Worm (Caenorhabditis elegans): ENCODE data around the gene srh-35.

The srh-35 gene

DNA sequence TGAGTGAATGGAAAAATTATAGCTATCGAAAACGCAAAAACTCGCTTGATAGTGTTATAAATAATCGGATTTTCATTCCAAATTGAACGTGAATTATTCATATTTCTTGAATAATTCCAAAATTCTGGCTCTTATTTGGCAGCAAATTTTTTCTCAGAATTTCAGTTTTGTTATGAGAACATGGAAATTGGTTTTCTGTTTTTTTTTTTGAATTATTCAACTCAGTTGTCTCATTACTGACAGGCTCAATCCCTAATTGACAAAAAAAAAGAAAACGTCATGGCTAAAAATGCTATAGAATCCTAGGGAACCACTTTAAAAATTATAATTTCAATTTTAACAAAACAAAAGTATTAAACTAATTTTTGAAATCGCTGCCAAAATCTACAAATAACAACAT lies at the start of gene srh-35:
Gene srh-35 (minus strand): TSS at position 101 of the 400 bp plus-strand sequence.
- no peak for TF ChIP-seq mls-2 (tag; optimal IDR thresholded peaks at IDR 0.05)
- no peak for TF ChIP-seq ceh-39 (tag; optimal IDR thresholded peaks at IDR 0.05)
- no peak for TF ChIP-seq pha-4 (tag; optimal IDR thresholded peaks at IDR 0.05)
- TF ChIP-seq snpc-4 (tag; optimal IDR thresholded peaks at IDR 0.05), result no peak
- TF ChIP-seq unc-120 (tag; optimal IDR thresholded peaks at IDR 0.05; ENCODE audit: poor library complexity, severe bottlenecking), result no peak
- TF ChIP-seq elt-1 (tag; optimal IDR thresholded peaks at IDR 0.05; ENCODE audit: borderline replicate concordance, insufficient read depth), result no peak
- no peak for TF ChIP-seq nhr-76 (tag; optimal IDR thresholded peaks at IDR 0.05)
- TF ChIP-seq zip-8 (tag; optimal IDR thresholded peaks at IDR 0.05), result no peak
- no peak for TF ChIP-seq flh-1 (GFP tag; optimal IDR thresholded peaks at IDR 0.05)
- TF ChIP-seq nhr-28 (tag; optimal IDR thresholded peaks at IDR 0.05), result no peak
- TF ChIP-seq drap-1 (GFP tag; optimal IDR thresholded peaks at IDR 0.05), result no peak
- TF ChIP-seq ces-1 (GFP tag; optimal IDR thresholded peaks at IDR 0.05), result no peak

DNA sequence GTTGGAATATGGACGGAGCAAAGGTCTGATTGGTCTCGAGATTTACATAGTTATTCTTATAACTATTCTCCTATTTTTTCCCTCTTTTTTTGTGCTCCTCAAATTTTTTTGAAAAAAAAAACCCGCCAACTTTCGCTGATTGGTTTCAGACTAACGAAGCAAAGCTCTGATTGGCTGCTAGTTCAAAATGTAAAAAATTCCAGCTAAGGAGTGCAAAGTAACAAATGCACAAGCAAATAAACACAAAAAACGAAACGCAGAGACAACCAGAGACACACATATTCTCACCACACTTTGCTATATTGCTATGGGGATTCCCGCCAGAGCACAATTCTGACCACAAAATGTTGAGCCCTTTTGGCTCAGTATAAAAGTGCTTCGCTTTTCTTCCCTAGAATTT lies 48.4 kb upstream of the srh-35 start, which contains the start of gene T01G6.1:
Gene T01G6.1 (plus strand): TSS at position 301 of the 400 bp plus-strand sequence.
- no peak for TF ChIP-seq mls-2 (tag; optimal IDR thresholded peaks at IDR 0.05)
- TF ChIP-seq flh-1 (GFP tag; optimal IDR thresholded peaks at IDR 0.05), result no peak
- TF ChIP-seq cnd-1 (tag; optimal IDR thresholded peaks at IDR 0.05), result no peak
- no peak for TF ChIP-seq hlh-1 (tag; optimal IDR thresholded peaks at IDR 0.05)
- TF ChIP-seq elt-1 (tag; optimal IDR thresholded peaks at IDR 0.05; ENCODE audit: borderline replicate concordance, insufficient read depth), result no peak
- TF ChIP-seq lin-32 (GFP tag; optimal IDR thresholded peaks at IDR 0.05), result no peak
- TF ChIP-seq ces-1 (GFP tag; optimal IDR thresholded peaks at IDR 0.05), result no peak
- no peak for TF ChIP-seq nhr-28 (tag; optimal IDR thresholded peaks at IDR 0.05)
- TF ChIP-seq pha-4 (tag; optimal IDR thresholded peaks at IDR 0.05), result no peak
- TF ChIP-seq elt-3 (tag; optimal IDR thresholded peaks at IDR 0.05), result no peak
- TF ChIP-seq M03D4.4 (tag; optimal IDR thresholded peaks at IDR 0.05), result no peak
- no peak for TF ChIP-seq sem-2 (GFP tag; optimal IDR thresholded peaks at IDR 0.05)
- no peak for TF ChIP-seq ztf-11 (tag; optimal IDR thresholded peaks at IDR 0.05)
- TF ChIP-seq bed-3 (GFP tag; optimal IDR thresholded peaks at IDR 0.05), result no peak

DNA sequence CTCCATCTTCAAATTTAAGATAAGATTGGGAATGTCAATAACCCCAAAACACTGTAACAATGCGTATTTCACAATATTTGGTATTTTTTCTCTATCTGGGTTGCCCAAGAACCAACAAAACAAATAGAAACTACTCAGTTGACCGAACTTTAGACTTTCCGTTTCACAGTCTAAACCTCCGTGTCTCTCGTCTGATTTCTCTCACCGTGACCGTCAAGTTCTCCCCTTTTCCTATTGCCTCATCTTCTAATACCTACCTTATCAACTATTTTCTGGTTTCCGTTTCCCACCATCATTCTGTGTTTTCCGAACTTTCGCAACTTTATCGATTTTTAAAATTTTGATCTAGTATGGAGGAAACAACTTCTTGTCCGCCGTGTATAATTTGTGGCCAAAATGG lies 45.3 kb upstream of the srh-35 start, which contains the start of gene nhr-131:
Gene nhr-131 (plus strand): TSS at position 87 of the 400 bp plus-strand sequence.
- TF ChIP-seq zip-8 (tag; optimal IDR thresholded peaks at IDR 0.05) (no peak), ceh-83 (GFP tag; optimal IDR thresholded peaks at IDR 0.05) (no peak), unc-39 (tag; optimal IDR thresholded peaks at IDR 0.05) (no peak), mab-5 (tag; optimal IDR thresholded peaks at IDR 0.05) (no peak), nhr-12 (tag; optimal IDR thresholded peaks at IDR 0.05) (no peak), lsy-2 (tag; optimal IDR thresholded peaks at IDR 0.05) (no peak), flh-1 (GFP tag; optimal IDR thresholded peaks at IDR 0.05) (no peak), mls-2 (tag; optimal IDR thresholded peaks at IDR 0.05) (no peak), blmp-1 (tag; optimal IDR thresholded peaks at IDR 0.05) (no peak), ham-2 (GFP tag; optimal IDR thresholded peaks at IDR 0.05) (no peak), bed-3 (GFP tag; optimal IDR thresholded peaks at IDR 0.05) (no peak), M03D4.4 (tag; optimal IDR thresholded peaks at IDR 0.05) (no peak), hlh-1 (tag; optimal IDR thresholded peaks at IDR 0.05) (no peak), nhr-2 (tag; optimal IDR thresholded peaks at IDR 0.05) (no peak), pha-4 (tag; optimal IDR thresholded peaks at IDR 0.05) (no peak), lin-13 (tag; optimal IDR thresholded peaks at IDR 0.05) (no peak), nhr-76 (tag; optimal IDR thresholded peaks at IDR 0.05) (no peak)

DNA sequence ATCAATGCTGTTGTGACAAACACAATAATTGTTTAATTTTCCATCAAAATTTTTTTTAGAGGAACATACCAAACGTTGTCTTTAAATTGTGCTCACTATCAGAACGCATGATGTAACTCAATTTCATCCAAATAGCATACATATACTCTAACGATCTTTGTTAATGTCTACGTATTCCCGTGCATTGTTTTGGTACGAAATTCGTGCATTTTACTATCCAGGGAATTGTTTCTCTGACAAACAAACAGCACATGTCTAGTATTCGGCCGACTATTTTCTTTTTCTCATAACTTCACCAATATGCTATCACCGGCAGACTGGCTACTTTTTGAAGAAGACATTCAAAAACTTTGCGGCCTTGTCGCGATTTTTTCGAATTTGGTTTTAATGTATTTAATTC lies 42.4 kb upstream of the srh-35 start, which contains the start of gene str-196:
Gene str-196 (plus strand): TSS at position 301 of the 400 bp plus-strand sequence.
- no peak for TF ChIP-seq lsy-2 (tag; optimal IDR thresholded peaks at IDR 0.05)
- TF ChIP-seq snpc-4 (tag; optimal IDR thresholded peaks at IDR 0.05), result no peak

DNA sequence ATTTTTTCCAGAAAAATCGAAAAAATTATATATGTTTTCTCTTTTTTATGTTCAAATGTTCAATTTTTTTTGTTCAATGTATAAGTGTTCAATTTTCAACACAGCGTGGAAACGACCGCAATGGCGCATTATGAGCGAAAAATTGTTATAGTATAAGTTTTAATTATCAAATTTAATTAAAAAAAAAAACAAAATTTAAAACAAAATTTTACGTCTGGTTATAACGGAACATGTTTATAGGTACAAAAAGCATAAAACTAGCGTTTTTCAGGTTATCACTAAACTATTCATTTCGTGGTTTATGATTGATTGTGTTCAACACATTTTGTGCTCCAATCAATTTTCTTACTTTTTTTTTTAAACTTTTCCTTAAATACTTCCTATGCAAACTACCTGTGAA lies 40.3 kb upstream of the srh-35 start, which contains the start of gene nhr-106:
Gene nhr-106 (plus strand): TSS at position 301 of the 400 bp plus-strand sequence.
- TF ChIP-seq flh-1 (GFP tag; optimal IDR thresholded peaks at IDR 0.05), result no peak
- TF ChIP-seq hlh-1 (tag; optimal IDR thresholded peaks at IDR 0.05), result no peak
- no peak for TF ChIP-seq lin-32 (GFP tag; optimal IDR thresholded peaks at IDR 0.05)
- no peak for TF ChIP-seq cnd-1 (tag; optimal IDR thresholded peaks at IDR 0.05)
- TF ChIP-seq nhr-2 (tag; optimal IDR thresholded peaks at IDR 0.05), result no peak

DNA sequence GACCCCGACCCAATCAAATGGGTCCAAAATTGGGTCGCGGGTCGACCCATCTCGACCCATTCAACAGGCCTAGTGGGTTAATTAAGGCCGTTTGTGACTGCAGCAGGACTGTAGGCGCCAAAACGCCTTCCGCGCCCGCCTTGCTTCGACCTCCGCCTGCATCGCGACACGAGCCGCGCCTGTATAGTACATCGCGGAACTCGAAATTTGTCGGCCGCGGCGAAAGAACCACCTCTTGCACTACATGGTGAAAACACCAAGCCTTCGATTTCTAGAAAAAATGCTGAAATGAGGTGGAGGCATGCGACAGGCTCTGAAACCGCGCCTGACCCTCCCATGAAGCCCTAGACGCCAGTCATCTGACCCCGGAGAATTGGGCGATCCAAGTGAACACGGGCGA lies 39.0 kb upstream of the srh-35 start:
- no peak for TF ChIP-seq mab-5 (tag; optimal IDR thresholded peaks at IDR 0.05)
- TF ChIP-seq ztf-11 (tag; optimal IDR thresholded peaks at IDR 0.05), result no peak
- TF ChIP-seq ceh-39 (tag; optimal IDR thresholded peaks at IDR 0.05), result no peak
- TF ChIP-seq nhr-2 (tag; optimal IDR thresholded peaks at IDR 0.05), result no peak
- TF ChIP-seq mep-1 (tag; optimal IDR thresholded peaks at IDR 0.05), result no peak
- TF ChIP-seq ces-1 (GFP tag; optimal IDR thresholded peaks at IDR 0.05), result no peak
- TF ChIP-seq sem-2 (GFP tag; optimal IDR thresholded peaks at IDR 0.05), result no peak
- no peak for TF ChIP-seq sptf-1 (tag; optimal IDR thresholded peaks at IDR 0.05)
- TF ChIP-seq nhr-12 (tag; optimal IDR thresholded peaks at IDR 0.05), result no peak
- no peak for TF ChIP-seq elt-3 (tag; optimal IDR thresholded peaks at IDR 0.05)
- no peak for TF ChIP-seq cnd-1 (tag; optimal IDR thresholded peaks at IDR 0.05)
- TF ChIP-seq ceh-43 (GFP tag; optimal IDR thresholded peaks at IDR 0.05), result no peak
- no peak for TF ChIP-seq ceh-83 (GFP tag; optimal IDR thresholded peaks at IDR 0.05)

All from whole organism, mixed stage, embryonic.